Worm (Caenorhabditis elegans): ENCODE results near the gene cra-1.

- TF ChIP-seq egl-44 (GFP tag; IDR thresholded peaks at IDR 0.05) (no peak), hrde-1 (tag; optimal IDR thresholded peaks at IDR 0.05; ENCODE audit: borderline replicate concordance) (no peak), Y67H2A.10 (GFP tag; conservative IDR thresholded peaks at IDR 0.05) (no peak), zfh-2 (GFP tag; conservative IDR thresholded peaks at IDR 0.05) (no peak)
Observed at ce11 chrIII:6856709-6857108, 12.6 kb downstream of the cra-1 start, which contains the start of gene zak-1.
